Worm (Caenorhabditis elegans): ENCODE data around the gene R144.13.
A peak's percentile ranks its signal among the peaks of the same experiment; 100 is the strongest.

The R144.13 gene

DNA sequence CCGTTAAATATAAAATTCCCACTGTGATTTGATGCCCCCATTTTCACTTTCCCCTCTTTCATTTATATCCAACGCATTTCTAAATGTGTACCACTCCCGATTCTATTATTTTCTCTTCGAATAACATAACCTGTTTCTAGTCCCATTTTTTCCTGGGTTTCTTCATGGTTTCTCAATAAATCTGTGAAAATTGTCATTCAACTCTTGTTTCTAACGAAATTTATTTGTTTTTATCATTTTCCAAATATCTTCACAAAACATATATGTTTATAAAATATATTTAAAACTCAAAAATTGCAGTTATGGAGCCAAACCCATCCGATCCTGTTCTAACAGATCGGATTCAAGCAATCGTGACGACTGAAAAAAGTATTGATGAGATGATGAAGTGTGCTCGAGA, 2.1 kb upstream of the R144.13 start, which contains the start of gene mdt-11:
TSS of gene mdt-11 (plus strand) at position 301 of the 400 bp plus-strand sequence.
- TF ChIP-seq nhr-25 (tag; optimal IDR thresholded peaks at IDR 0.05) = no peak
- TF ChIP-seq nhr-77 (tag; optimal IDR thresholded peaks at IDR 0.05) = no peak
- TF ChIP-seq nhr-76 (tag; optimal IDR thresholded peaks at IDR 0.05) = no peak
- TF ChIP-seq elt-1 (tag; optimal IDR thresholded peaks at IDR 0.05) = no peak

DNA sequence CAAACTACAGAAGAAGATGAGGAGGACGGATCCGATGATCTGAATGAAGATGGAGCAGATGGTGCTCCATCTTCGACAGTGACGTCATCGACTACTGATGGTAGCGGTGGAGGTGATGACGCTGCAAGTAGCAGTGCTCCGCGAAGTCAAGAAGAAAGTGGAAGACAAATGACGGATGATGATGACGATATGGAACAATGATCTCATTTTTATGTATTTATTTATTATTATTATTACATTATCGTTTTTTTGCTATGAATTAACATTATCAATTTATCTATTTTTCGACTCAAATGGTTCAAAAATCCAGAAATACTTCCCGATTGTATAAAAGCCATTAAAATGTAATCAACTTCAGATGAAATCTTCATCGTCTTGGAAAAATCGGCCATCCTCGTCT, 1.4 kb upstream of the R144.13 start, which contains the start of gene R144.3:
TSS of gene R144.3 (plus strand) at position 301 of the 400 bp plus-strand sequence.
- TF ChIP-seq zag-1 (tag; optimal IDR thresholded peaks at IDR 0.05) = no peak
- no peak for TF ChIP-seq fos-1 (tag; optimal IDR thresholded peaks at IDR 0.05)
- no peak for TF ChIP-seq snpc-4 (tag; optimal IDR thresholded peaks at IDR 0.05)
- no peak for TF ChIP-seq eor-1 (tag; optimal IDR thresholded peaks at IDR 0.05)
- no peak for TF ChIP-seq egl-27 (tag; optimal IDR thresholded peaks at IDR 0.05)
- no peak for TF ChIP-seq egl-5 (tag; optimal IDR thresholded peaks at IDR 0.05)
- TF ChIP-seq nhr-67 (tag; optimal IDR thresholded peaks at IDR 0.05) = no peak
- TF ChIP-seq fkh-2 (tag; optimal IDR thresholded peaks at IDR 0.05) = no peak
- TF ChIP-seq unc-62 (GFP tag; optimal IDR thresholded peaks at IDR 0.05) = no peak
- TF ChIP-seq R02D3.7 (tag; optimal IDR thresholded peaks at IDR 0.05) = no peak
- TF ChIP-seq fkh-10 (GFP tag; optimal IDR thresholded peaks at IDR 0.05) = no peak
- TF ChIP-seq jun-1 (tag; optimal IDR thresholded peaks at IDR 0.05) = no peak
- no peak for TF ChIP-seq nhr-12 (tag; optimal IDR thresholded peaks at IDR 0.05)

DNA sequence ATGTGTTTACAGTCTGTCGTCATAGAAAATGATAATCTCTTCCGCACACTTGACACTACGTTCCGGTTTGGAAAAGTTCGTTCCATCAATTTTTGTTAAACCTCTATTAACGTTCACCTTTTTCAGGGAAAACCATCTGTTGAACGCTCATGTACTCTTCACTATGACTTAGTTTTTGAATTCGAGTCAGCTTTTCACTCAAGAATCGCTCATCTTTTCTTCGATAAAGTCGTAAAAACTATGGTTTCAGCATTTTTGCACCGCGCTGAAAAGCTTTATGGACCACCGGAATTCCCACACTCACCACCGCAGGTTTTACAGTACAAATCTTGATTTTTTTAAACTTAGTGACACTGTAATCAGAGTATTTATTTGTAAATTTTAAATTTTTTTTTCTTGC, 578 bp downstream of the R144.13 start:
- no peak for TF ChIP-seq mdl-1 (tag; optimal IDR thresholded peaks at IDR 0.05)
- no peak for TF ChIP-seq unc-62 (GFP tag; optimal IDR thresholded peaks at IDR 0.05)
- peak; percentile 16 for TF ChIP-seq ama-1 (optimal IDR thresholded peaks at IDR 0.05)
- TF ChIP-seq ceh-82 (tag; optimal IDR thresholded peaks at IDR 0.05) = no peak
- TF ChIP-seq fos-1 (tag; optimal IDR thresholded peaks at IDR 0.05) = no peak
- TF ChIP-seq nhr-237 (tag; optimal IDR thresholded peaks at IDR 0.05) = no peak
- no peak for TF ChIP-seq nhr-28 (tag; optimal IDR thresholded peaks at IDR 0.05)

DNA sequence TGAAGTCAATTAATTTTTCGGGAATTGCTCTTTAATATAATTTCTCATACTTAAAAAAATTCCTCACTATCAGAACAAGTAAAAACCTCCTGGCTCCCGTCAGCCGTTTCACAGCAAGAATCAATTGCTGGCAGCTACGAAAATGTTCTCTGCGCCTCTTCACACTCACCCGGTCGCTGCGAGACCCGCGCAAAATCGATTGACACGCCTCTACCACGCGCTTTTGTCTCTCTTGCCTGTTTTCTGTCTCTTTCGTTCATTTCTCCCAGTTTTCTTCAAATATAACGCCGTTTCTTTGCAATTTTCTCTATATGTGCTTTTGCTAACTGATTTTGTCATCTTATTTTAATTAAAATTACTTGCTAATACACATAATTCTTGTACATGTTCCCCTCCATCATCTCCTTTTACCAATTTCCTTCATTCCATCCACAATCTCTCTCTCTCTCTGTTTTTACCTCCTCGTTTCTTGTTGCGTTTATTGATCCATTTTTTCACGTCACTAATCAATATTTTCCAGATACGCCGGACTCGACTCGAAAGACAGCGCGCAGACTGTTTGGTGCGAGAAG, 1.4 kb downstream of the R144.13 start, which contains the start of gene pcf-11:
TSS of gene pcf-11 (plus strand) at position 522 of the 572 bp plus-strand sequence.
- TF ChIP-seq nhr-12 (tag; optimal IDR thresholded peaks at IDR 0.05) (no peak), sea-2 (GFP tag; optimal IDR thresholded peaks at IDR 0.05) (peak; percentile 3), aly-2 (tag; optimal IDR thresholded peaks at IDR 0.05) (no peak), zag-1 (tag; optimal IDR thresholded peaks at IDR 0.05) (no peak), nhr-11 (tag; optimal IDR thresholded peaks at IDR 0.05) (no peak), lsy-12 (tag; optimal IDR thresholded peaks at IDR 0.05) (no peak), daf-12 (tag; optimal IDR thresholded peaks at IDR 0.05) (no peak), ceh-28 (tag; optimal IDR thresholded peaks at IDR 0.05) (peak; percentile 81), mml-1 (tag; optimal IDR thresholded peaks at IDR 0.05) (no peak), nhr-237 (tag; optimal IDR thresholded peaks at IDR 0.05) (no peak), ztf-11 (tag; optimal IDR thresholded peaks at IDR 0.05) (no peak), nhr-28 (tag; optimal IDR thresholded peaks at IDR 0.05) (no peak), ama-1 (optimal IDR thresholded peaks at IDR 0.05) (peak; percentile 31), nhr-23 (tag; optimal IDR thresholded peaks at IDR 0.05) (peak; percentile 34), fos-1 (tag; optimal IDR thresholded peaks at IDR 0.05) (no peak), fkh-2 (tag; optimal IDR thresholded peaks at IDR 0.05) (no peak), elt-3 (tag; optimal IDR thresholded peaks at IDR 0.05) (no peak), skn-1 (tag; optimal IDR thresholded peaks at IDR 0.05) (peak; percentile 3), pqm-1 (tag; optimal IDR thresholded peaks at IDR 0.05) (peak; percentile 6), pha-4 (tag; optimal IDR thresholded peaks at IDR 0.05) (peak; percentile 77), nhr-25 (tag; optimal IDR thresholded peaks at IDR 0.05) (peak; percentile 28), nfya-1 (tag; optimal IDR thresholded peaks at IDR 0.05; ENCODE audit: insufficient read depth) (peak; percentile 87), hmg-11 (tag; optimal IDR thresholded peaks at IDR 0.05) (peak; percentile 56), ceh-9 (tag; optimal IDR thresholded peaks at IDR 0.05) (no peak), egl-5 (tag; optimal IDR thresholded peaks at IDR 0.05) (no peak), nhr-76 (tag; optimal IDR thresholded peaks at IDR 0.05) (no peak), lin-39 (tag; optimal IDR thresholded peaks at IDR 0.05) (peak; percentile 86), mdl-1 (tag; optimal IDR thresholded peaks at IDR 0.05) (peak; percentile 20), ztf-4 (tag; optimal IDR thresholded peaks at IDR 0.05) (no peak), ceh-16 (tag; optimal IDR thresholded peaks at IDR 0.05) (no peak), unc-39 (tag; optimal IDR thresholded peaks at IDR 0.05) (no peak), fkh-10 (GFP tag; optimal IDR thresholded peaks at IDR 0.05) (no peak), lin-15B (tag; optimal IDR thresholded peaks at IDR 0.05) (peak; percentile 80), snpc-4 (tag; optimal IDR thresholded peaks at IDR 0.05) (no peak), nhr-77 (tag; optimal IDR thresholded peaks at IDR 0.05) (no peak), unc-62 (GFP tag; optimal IDR thresholded peaks at IDR 0.05) (no peak), egl-27 (tag; optimal IDR thresholded peaks at IDR 0.05) (no peak), elt-1 (tag; optimal IDR thresholded peaks at IDR 0.05) (no peak), nhr-43 (tag; optimal IDR thresholded peaks at IDR 0.05; ENCODE audit: poor library complexity, severe bottlenecking) (peak; percentile 42), ceh-82 (tag; optimal IDR thresholded peaks at IDR 0.05) (no peak), tbx-2 (tag; optimal IDR thresholded peaks at IDR 0.05) (no peak), eor-1 (tag; optimal IDR thresholded peaks at IDR 0.05) (no peak), jun-1 (tag; optimal IDR thresholded peaks at IDR 0.05) (no peak)
